Fruit fly (Drosophila melanogaster) whole organism, adult: ENCODE data around the gene Chsy.

Experiments used
- CG11617 ChIP-seq: fragments of 200-800 bp; sonication (Bioruptor generic); optimal IDR thresholded peaks from 2 replicates; lab custom pipeline; 2017; ENCODE audit warnings: mild to moderate bottlenecking, missing biosample characterization, missing genetic modification reagents, missing genetic modification characterization
- CG12768 ChIP-seq: fragments of 200-800 bp; sonication (Bioruptor generic); optimal IDR thresholded peaks from 2 replicates; lab custom pipeline; 2017; ENCODE audit warnings: missing biosample characterization, missing genetic modification characterization, mild to moderate bottlenecking, moderate library complexity, missing genetic modification reagents
- CG14711 ChIP-seq: fragments of 200-800 bp; sonication (Bioruptor generic); optimal IDR thresholded peaks from 2 replicates; lab custom pipeline; 2018; ENCODE audit warnings: missing biosample characterization, mild to moderate bottlenecking, missing genetic modification characterization, moderate library complexity
- CG1620 ChIP-seq: fragments of 200-800 bp; sonication (Bioruptor generic); optimal IDR thresholded peaks from 2 replicates; lab custom pipeline; 2016; ENCODE audit warnings: missing biosample characterization, missing genetic modification characterization
- CG33017 ChIP-seq: fragments of 200-800 bp; sonication (Bioruptor generic); optimal IDR thresholded peaks from 2 replicates; lab custom pipeline; 2018; ENCODE audit warnings: missing biosample characterization, mild to moderate bottlenecking, missing genetic modification characterization, moderate library complexity
- CG5204 ChIP-seq: fragments of 200-800 bp; sonication (Bioruptor generic); optimal IDR thresholded peaks from 2 replicates; lab custom pipeline; 2016; ENCODE audit warnings: missing biosample characterization, missing genetic modification characterization
- CG7045 ChIP-seq: fragments of 200-800 bp; sonication (Bioruptor generic); optimal IDR thresholded peaks from 2 replicates; lab custom pipeline; 2017; ENCODE audit warnings: missing biosample characterization, mild to moderate bottlenecking, missing genetic modification characterization
- CG7101 ChIP-seq: fragments of 200-800 bp; sonication (Bioruptor generic); optimal IDR thresholded peaks from 2 replicates; lab custom pipeline; 2018; ENCODE audit warnings: missing biosample characterization, mild to moderate bottlenecking, missing genetic modification characterization, moderate library complexity
- Clk ChIP-seq: fragments of 200-800 bp; sonication (Bioruptor generic); optimal IDR thresholded peaks from 2 replicates; lab custom pipeline; 2017; ENCODE audit warnings: missing biosample characterization, missing genetic modification characterization
- Crg-1 ChIP-seq: fragments of 200-800 bp; sonication (Bioruptor generic); optimal IDR thresholded peaks from 2 replicates; lab custom pipeline; 2016; ENCODE audit warnings: missing biosample characterization, missing genetic modification characterization
- Hr96 ChIP-seq: fragments of 200-800 bp; sonication (Bioruptor generic); optimal IDR thresholded peaks from 2 replicates; lab custom pipeline; 2016; ENCODE audit warnings: missing biosample characterization, missing genetic modification characterization
- Mnt ChIP-seq: fragments of 200-800 bp; sonication (Bioruptor generic); optimal IDR thresholded peaks from 2 replicates; lab custom pipeline; 2016; ENCODE audit warnings: missing biosample characterization, mild to moderate bottlenecking, missing genetic modification characterization
- bab1 ChIP-seq: fragments of 200-800 bp; sonication (Bioruptor generic); optimal IDR thresholded peaks from 3 replicates; lab custom pipeline; 2019; ENCODE audit warnings: missing biosample characterization, mild to moderate bottlenecking, missing genetic modification characterization, moderate library complexity
- cic ChIP-seq: fragments of 200-800 bp; sonication (Bioruptor generic); optimal IDR thresholded peaks from 2 replicates; lab custom pipeline; 2017; ENCODE audit warnings: missing biosample characterization, mild to moderate bottlenecking, missing genetic modification characterization, moderate library complexity
- cnc ChIP-seq, 2 experiments: fragments of >200 bp; optimal IDR thresholded peaks; 2 replicates each; lab custom pipeline; 2017
- kay ChIP-seq: fragments of 200-800 bp; sonication (Bioruptor generic); peaks from one replicate; lab custom pipeline; 2016; ENCODE audit warnings: missing biosample characterization, missing genetic modification characterization, borderline replicate concordance
- ovo ChIP-seq: fragments of 200-800 bp; sonication (Bioruptor generic); optimal IDR thresholded peaks from 2 replicates; lab custom pipeline; 2016; ENCODE audit warnings: missing biosample characterization, missing genetic modification characterization
- pad ChIP-seq: fragments of 200-800 bp; sonication (Bioruptor generic); optimal IDR thresholded peaks from 3 replicates; lab custom pipeline; 2017; ENCODE audit warnings: missing biosample characterization, missing genetic modification characterization, mild to moderate bottlenecking, moderate library complexity, missing genetic modification reagents
- tj ChIP-seq: fragments of 200-800 bp; sonication (Bioruptor generic); optimal IDR thresholded peaks from 3 replicates; lab custom pipeline; 2017; ENCODE audit warnings: missing biosample characterization, mild to moderate bottlenecking, missing genetic modification characterization, moderate library complexity
- toe ChIP-seq: fragments of 200-800 bp; sonication (Bioruptor generic); optimal IDR thresholded peaks from 2 replicates; lab custom pipeline; 2016; ENCODE audit warnings: missing biosample characterization, missing genetic modification characterization

The Chsy gene

DNA sequence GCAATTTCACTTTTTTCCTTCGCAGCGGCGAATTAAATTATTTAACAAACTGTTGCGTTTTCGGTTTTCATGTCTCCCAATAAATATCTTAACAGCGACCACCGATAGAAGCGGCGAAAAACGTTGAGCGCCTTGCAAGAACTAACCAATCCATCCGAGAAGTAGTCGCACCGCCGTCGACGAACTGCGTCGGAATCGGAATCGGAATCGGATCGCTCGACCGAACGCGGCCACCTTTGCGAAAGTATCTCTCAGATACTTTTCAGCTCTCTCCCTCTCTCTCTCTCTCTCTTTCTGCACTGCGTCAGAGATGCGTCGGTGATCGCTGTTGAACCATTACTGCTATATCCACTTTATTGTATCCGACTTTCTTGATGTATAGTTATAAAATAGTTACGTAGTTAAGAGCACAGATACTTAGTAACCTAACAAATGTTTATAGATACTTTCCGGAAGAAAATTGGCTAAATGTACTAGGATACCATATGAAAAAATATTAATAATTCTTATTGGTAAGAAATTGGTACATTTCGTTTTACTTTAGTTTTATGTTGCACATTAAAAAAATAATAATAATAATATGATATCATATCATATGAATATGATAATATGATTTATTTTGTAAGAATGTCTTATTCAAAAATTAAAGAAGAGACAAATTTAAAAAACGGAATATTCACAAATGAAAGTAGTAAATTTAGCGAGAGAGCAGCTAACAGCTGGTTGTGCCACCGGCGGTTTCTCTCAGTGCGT is at the start of gene Chsy:
Gene Chsy, minus strand, starts transcription at position 58 of the 753 bp plus-strand sequence.
- TF ChIP-seq kay (GFP tag; lab: Kevin White, UChicago) (no peak), Clk (GFP tag; lab: Kevin White, UChicago) (no peak), CG7045 (GFP tag; lab: Kevin White, UChicago) (no peak), CG14711 (tag; lab: Kevin White, UChicago) (no peak), pad (no peak), cnc (optimal IDR thresholded peaks at IDR 0.05; lab: Kevin White, UChicago) (no peak), CG1620 (GFP tag; lab: Kevin White, UChicago) (no peak), Crg-1 (no peak), CG33017 (tag; lab: Kevin White, UChicago) (no peak), Hr96 (peak; percentile 42), ovo (GFP tag; lab: Kevin White, UChicago) (no peak), bab1 (GFP tag; lab: Kevin White, UChicago) (no peak), cic (GFP tag; lab: Kevin White, UChicago) (no peak), Mnt (GFP tag; lab: Kevin White, UChicago) (peak; percentile 38)

DNA sequence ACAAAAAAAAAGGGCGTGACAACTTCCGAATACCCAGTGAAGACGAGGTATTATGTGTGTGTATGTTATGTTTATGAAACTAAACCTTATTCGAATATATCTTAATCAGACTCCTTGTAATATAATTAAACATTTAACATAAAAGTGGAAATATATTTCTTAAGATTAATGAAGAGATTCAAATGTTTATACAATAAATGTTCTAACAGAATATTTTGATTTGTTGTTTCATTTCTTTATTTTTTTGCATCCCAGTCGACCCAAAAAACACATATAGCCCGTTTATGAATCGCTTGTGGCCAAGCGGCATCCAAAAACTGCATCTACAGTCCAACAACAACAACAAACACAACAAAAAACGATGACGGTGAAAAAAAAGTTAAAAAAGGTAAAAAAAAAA is 48.7 kb upstream of the Chsy start:
- TF ChIP-seq tj (GFP tag; lab: Kevin White, UChicago) = peak; percentile 15
- no peak for TF ChIP-seq pad

DNA sequence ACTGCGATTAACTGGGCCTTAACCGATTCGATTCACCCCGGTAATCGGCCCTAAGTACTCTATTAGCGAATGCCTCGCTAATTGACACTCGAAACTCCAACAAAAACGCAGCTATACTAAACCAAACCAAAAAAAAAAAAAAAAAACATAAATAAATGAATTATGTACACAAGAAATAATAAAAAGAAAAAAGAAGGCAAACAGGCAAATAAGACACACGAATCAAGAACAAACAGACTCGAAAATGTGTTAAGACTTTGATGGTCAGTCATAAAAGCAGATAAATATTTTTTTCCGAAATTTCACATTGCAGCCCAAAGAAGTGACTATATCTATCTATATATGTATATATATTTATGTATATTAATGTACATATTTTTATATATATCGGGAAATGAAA is 46.6 kb upstream of the Chsy start:
- TF ChIP-seq bab1 (GFP tag; lab: Kevin White, UChicago) (no peak), Crg-1 (no peak), CG33017 (tag; lab: Kevin White, UChicago) (no peak), Clk (GFP tag; lab: Kevin White, UChicago) (no peak), CG12768 (no peak), CG1620 (GFP tag; lab: Kevin White, UChicago) (no peak)

DNA sequence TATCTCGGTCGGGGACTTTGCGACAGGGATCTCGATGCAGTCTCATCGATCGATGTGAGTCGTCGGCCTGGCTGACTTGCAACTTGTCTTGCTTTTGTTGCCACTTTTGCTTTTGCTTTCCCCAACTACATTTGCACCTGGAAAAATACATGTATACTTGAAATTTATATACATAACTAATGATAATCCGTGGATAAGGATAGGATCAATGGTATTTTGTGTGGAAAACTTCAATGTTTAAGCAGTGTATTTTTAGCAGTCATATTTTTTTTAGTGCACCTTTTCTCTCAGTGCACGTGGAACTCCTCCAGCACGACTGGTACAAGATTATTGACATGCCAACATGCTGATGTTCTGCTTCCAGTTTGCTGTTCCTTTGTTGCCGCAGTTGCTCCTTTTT is 45.7 kb upstream of the Chsy start:
- no peak for TF ChIP-seq kay (GFP tag; lab: Kevin White, UChicago)
- no peak for TF ChIP-seq CG1620 (GFP tag; lab: Kevin White, UChicago)
- TF ChIP-seq cnc (optimal IDR thresholded peaks at IDR 0.05; lab: Kevin White, UChicago) = no peak
- no peak for TF ChIP-seq toe (GFP tag; lab: Kevin White, UChicago)
- TF ChIP-seq Hr96 = no peak
- TF ChIP-seq bab1 (GFP tag; lab: Kevin White, UChicago) = no peak

DNA sequence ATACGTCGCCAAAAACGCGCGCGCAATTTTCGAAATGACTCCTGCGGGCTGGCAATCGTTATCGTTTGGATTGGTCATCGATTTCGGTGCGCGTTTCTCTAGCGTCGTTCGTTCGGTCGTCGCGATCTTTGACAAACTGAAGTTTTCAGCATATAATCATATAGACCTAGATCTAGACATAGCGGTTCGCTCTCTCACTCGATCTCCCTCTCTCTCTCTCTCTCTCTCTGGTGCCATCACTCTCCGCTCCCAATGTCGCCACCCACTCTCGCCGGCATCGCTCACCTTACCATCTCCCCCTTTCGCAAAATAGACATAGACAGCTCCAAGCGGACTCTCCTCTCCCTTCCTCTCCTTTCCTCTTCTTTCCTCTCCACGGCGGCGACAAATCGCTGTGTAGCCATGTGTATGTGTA is 40.0 kb upstream of the Chsy start, which contains the start of gene sog:
Gene sog, minus strand, starts transcription at position 122 of the 415 bp plus-strand sequence.
- TF ChIP-seq CG1620 (GFP tag; lab: Kevin White, UChicago) (no peak), cic (GFP tag; lab: Kevin White, UChicago) (no peak), CG5204 (GFP tag; lab: Kevin White, UChicago) (no peak), ovo (GFP tag; lab: Kevin White, UChicago) (no peak), toe (GFP tag; lab: Kevin White, UChicago) (no peak), CG12768 (no peak), bab1 (GFP tag; lab: Kevin White, UChicago) (no peak)

DNA sequence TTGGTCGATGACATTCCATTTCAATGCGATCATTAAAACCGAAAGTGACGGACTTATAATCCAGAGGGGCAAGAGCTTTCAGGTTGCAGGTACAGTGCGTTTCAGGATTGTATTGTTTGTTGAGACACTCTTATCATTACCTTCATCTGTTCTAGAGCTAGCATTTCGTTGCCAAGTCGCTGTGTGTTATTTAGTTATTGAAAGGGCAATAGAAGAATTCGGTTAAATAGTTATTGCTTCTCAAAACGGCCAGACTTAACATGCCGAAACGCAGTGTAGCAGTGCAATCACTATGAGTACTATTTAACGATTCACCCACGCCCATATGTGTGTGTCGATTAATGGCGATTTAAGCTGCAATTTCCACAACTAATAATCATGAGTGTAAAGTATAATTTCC is 39.3 kb upstream of the Chsy start:
- TF ChIP-seq CG7101 (tag; lab: Kevin White, UChicago) (peak; percentile 45), CG14711 (tag; lab: Kevin White, UChicago) (peak; percentile 44), CG7045 (GFP tag; lab: Kevin White, UChicago) (no peak), kay (GFP tag; lab: Kevin White, UChicago) (no peak), Mnt (GFP tag; lab: Kevin White, UChicago) (no peak), cic (GFP tag; lab: Kevin White, UChicago) (no peak), tj (GFP tag; lab: Kevin White, UChicago) (no peak), CG33017 (tag; lab: Kevin White, UChicago) (peak; percentile 1)

DNA sequence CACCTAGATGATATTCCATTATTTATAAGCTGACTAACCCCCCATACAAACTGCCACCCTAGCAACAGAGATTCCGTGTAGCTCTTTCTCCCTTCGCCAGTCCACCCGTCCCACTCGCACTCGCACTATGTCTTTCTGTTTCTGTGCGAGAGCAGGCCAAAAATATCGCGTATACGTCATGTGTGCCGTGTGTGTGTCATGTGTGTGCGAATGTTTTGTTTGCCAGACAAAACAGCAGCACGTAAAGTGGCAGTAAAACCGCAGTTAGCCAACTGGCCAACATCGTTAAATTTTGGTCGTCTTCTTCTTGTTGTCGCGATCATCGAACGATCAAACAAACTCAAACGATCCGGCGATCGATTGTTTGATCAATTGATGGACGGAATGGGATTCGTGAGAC is 38.1 kb upstream of the Chsy start:
- no peak for TF ChIP-seq ovo (GFP tag; lab: Kevin White, UChicago)
- TF ChIP-seq tj (GFP tag; lab: Kevin White, UChicago) = no peak
- TF ChIP-seq CG1620 (GFP tag; lab: Kevin White, UChicago) = no peak
- TF ChIP-seq CG7101 (tag; lab: Kevin White, UChicago) = no peak
- no peak for TF ChIP-seq Crg-1
- TF ChIP-seq CG14711 (tag; lab: Kevin White, UChicago) = no peak

DNA sequence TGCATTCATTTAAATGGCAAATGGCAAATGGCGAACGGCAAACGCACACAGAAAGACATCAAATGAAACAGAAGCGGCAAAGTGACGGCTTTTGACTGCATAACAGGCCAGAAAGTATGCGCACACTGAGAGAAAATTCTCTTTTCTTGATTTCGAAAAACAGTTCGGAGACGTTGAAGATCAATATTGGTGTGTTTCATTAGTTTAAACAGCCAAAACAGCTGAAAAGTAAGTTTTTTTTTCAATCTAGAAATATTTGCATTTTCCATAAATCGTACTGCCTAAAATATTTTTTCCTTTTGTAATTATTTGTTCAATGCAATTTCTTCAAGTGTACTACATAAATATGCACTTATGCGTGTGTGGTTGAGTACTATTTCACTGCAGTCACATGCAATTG is 37.5 kb upstream of the Chsy start:
- TF ChIP-seq CG14711 (tag; lab: Kevin White, UChicago) = no peak
- no peak for TF ChIP-seq Mnt (GFP tag; lab: Kevin White, UChicago)
- TF ChIP-seq CG7045 (GFP tag; lab: Kevin White, UChicago) = no peak
- no peak for TF ChIP-seq cic (GFP tag; lab: Kevin White, UChicago)
- no peak for TF ChIP-seq cnc (optimal IDR thresholded peaks at IDR 0.05; lab: Kevin White, UChicago)
- no peak for TF ChIP-seq Crg-1
- TF ChIP-seq Clk (GFP tag; lab: Kevin White, UChicago) = no peak
- no peak for TF ChIP-seq tj (GFP tag; lab: Kevin White, UChicago)
- TF ChIP-seq CG33017 (tag; lab: Kevin White, UChicago) = no peak
- TF ChIP-seq pad = no peak
- TF ChIP-seq ovo (GFP tag; lab: Kevin White, UChicago) = no peak
- TF ChIP-seq CG12768 = no peak
- no peak for TF ChIP-seq bab1 (GFP tag; lab: Kevin White, UChicago)
- no peak for TF ChIP-seq CG5204 (GFP tag; lab: Kevin White, UChicago)
- no peak for TF ChIP-seq CG11617
- no peak for TF ChIP-seq Hr96
